Worm (Caenorhabditis elegans) whole organism, L4/young adult: ENCODE measurements around the gene K06H6.5.

Source experiments
- W03F9.2 ChIP-seq: fragments of 150-350 bp; optimal IDR thresholded peaks from 2 replicates; lab custom pipeline; 2014; ENCODE audit warnings: missing biosample characterization, missing genetic modification characterization
- him-1 ChIP-seq: sonication (generic microtip); optimal IDR thresholded peaks from 2 replicates; lab custom pipeline; 2016; ENCODE audit warnings: missing genotype, missing genetic modification reagents, missing genetic modification characterization, missing compliant biosample characterization

- TF ChIP-seq him-1 (tag; lab: Kevin White, UChicago), result no peak
- TF ChIP-seq W03F9.2, result no peak
Measured at ce11 chrV:600231-600630, 24.1 kb downstream of the K06H6.5 start, which contains the start of gene nhr-251.
